Fruit fly (Drosophila melanogaster): ENCODE measurements around the gene CG6686.

The CG6686 gene

DNA sequence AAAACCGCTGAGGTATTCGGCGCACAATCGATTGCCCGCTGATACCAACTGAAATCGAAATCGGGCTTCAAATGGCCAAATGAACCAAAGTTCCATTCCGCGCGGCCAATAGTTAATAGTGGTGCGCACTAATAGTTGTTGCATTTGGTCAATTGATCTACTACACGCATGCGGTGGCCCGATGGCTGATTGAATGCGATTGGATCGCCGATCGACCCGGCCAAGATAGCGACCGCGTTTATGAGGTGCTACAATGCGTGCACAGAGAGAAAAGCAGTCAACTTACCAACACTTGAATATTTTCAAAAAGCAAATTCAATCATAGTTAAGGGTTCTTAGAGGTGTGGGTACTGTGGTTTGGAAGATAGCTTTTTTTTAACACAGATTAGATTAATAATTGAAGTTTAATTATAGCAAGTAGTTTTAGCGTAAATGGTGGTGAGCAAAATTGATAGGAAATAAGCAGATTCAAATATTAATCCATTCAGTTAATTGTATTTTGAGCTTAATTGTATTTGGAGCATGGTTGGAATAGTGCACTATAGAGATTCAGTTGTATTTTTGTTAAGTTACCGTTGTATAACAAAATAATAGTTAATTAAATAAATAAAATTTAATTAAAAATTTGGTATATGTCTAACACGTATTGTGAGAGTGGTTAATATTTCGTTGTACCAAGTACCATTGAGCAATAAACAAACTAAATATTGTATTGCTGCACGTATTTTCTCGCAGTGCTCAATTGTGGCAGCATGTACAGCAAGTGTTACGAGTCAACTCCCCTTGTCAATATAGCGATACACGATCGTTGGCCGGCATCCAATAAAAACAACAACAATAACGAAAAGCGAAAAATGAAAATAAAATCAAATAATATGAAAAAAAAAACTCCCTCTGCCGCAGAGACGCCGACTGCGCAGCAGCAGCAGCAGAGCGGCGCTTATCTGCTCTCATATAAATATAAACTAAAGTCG is 38.9 kb upstream of the CG6686 start (continued):
- TF ChIP-seq Eip74EF (GFP tag; optimal IDR thresholded peaks at IDR 0.05) (no peak), grn (GFP tag; optimal IDR thresholded peaks at IDR 0.05) (peak; percentile 95), D19A (tag; optimal IDR thresholded peaks at IDR 0.05) (peak; percentile 36), salm (tag; optimal IDR thresholded peaks at IDR 0.05) (no peak), pum (GFP tag; optimal IDR thresholded peaks at IDR 0.05) (no peak), CG32767 (GFP tag; IDR thresholded peaks at IDR 0.05) (0 out of 2 replicates have a peak, but pooled peaks have one; percentile 30), CG7963 (GFP tag; IDR thresholded peaks at IDR 0.05; ENCODE audit: partially characterized antibody) (no peak), bowl (GFP tag; IDR thresholded peaks at IDR 0.05) (no peak), CG1603 (tag; optimal IDR thresholded peaks at IDR 0.05) (peak; percentile 74), Oaz (GFP tag; IDR thresholded peaks at IDR 0.05) (no peak), CG11456 (GFP tag; IDR thresholded peaks at IDR 0.05) (peak; percentile 68; the same call in 1 of the 3 replicates), CG2129 (GFP tag; IDR thresholded peaks at IDR 0.05; ENCODE audit: partially characterized antibody) (no peak), Mes4 (GFP tag; optimal IDR thresholded peaks at IDR 0.05) (peak; percentile 29), Fer2 (tag; optimal IDR thresholded peaks at IDR 0.05) (no peak), CG4360 (GFP tag; IDR thresholded peaks at IDR 0.05) (peak; percentile 62), tap (tag; optimal IDR thresholded peaks at IDR 0.05) (no peak), CG4404 (GFP tag; IDR thresholded peaks at IDR 0.05) (no peak), az2 (GFP tag; optimal IDR thresholded peaks at IDR 0.05) (peak; percentile 32), CG11696 (GFP tag; IDR thresholded peaks at IDR 0.05) (peak; percentile 13; the same call in 1 of the 2 replicates), org-1 (GFP tag; optimal IDR thresholded peaks at IDR 0.05) (peak; percentile 63), Camta (GFP tag; optimal IDR thresholded peaks at IDR 0.05) (no peak), Xrp1 (GFP tag; IDR thresholded peaks at IDR 0.05) (no peak; the same call in none of the 2 replicates), CG8089 (GFP tag; optimal IDR thresholded peaks at IDR 0.05) (no peak), stwl (tag; optimal IDR thresholded peaks at IDR 0.05) (no peak), NC2α (GFP tag; optimal IDR thresholded peaks at IDR 0.05) (peak; percentile 22), vfl (GFP tag; optimal IDR thresholded peaks at IDR 0.05) (no peak), CG14667 (GFP tag; IDR thresholded peaks at IDR 0.05) (peak; percentile 26), pho (GFP tag; optimal IDR thresholded peaks at IDR 0.05) (peak; percentile 35), Mrtf (GFP tag; IDR thresholded peaks at IDR 0.05) (peak; percentile 31; the same call in 1 of the 3 replicates), B-H2 (GFP tag; optimal IDR thresholded peaks at IDR 0.05) (no peak), Atf-2 (GFP tag; optimal IDR thresholded peaks at IDR 0.05) (no peak), HHEX (GFP tag; optimal IDR thresholded peaks at IDR 0.05) (peak; percentile 60), Gsc (GFP tag; IDR thresholded peaks at IDR 0.05) (no peak), jigr1 (GFP tag; IDR thresholded peaks at IDR 0.05) (no peak), ems (GFP tag; optimal IDR thresholded peaks at IDR 0.05) (no peak), da (GFP tag; optimal IDR thresholded peaks at IDR 0.05) (peak; percentile 12), CG31388 (GFP tag; optimal IDR thresholded peaks at IDR 0.05) (no peak), CG4820 (GFP tag; optimal IDR thresholded peaks at IDR 0.05) (peak; percentile 35), CG3726 (GFP tag; IDR thresholded peaks at IDR 0.05) (0 out of 3 replicates have a peak, but pooled peaks have one; percentile 47), zen (tag; optimal IDR thresholded peaks at IDR 0.05) (peak; percentile 3), Side (GFP tag; optimal IDR thresholded peaks at IDR 0.05) (no peak), CoRest (tag; optimal IDR thresholded peaks at IDR 0.05) (peak; percentile 81), Mad (GFP tag; optimal IDR thresholded peaks at IDR 0.05) (no peak), Bdp1 (GFP tag; optimal IDR thresholded peaks at IDR 0.05) (no peak), scrt (GFP tag; optimal IDR thresholded peaks at IDR 0.05) (peak; percentile 6), Nf-YA (GFP tag; IDR thresholded peaks at IDR 0.05) (no peak), CG4424 (GFP tag; optimal IDR thresholded peaks at IDR 0.05) (peak; percentile 61), Dp (GFP tag; optimal IDR thresholded peaks at IDR 0.05) (peak; percentile 3), B-H1 (GFP tag; IDR thresholded peaks at IDR 0.05) (peak; percentile 20; the same call in 1 of the 3 replicates)

Data from whole organism, embryonic.